Fruit fly (Drosophila melanogaster): ENCODE results near the gene CG32388.

- TF ChIP-seq CG11762 (GFP tag; optimal IDR thresholded peaks at IDR 0.05; ENCODE audit: insufficient read depth) (no peak), CG16779 (tag; optimal IDR thresholded peaks at IDR 0.05) (no peak), CG7368 (GFP tag; optimal IDR thresholded peaks at IDR 0.05) (no peak), Hr4 (GFP tag; optimal IDR thresholded peaks at IDR 0.05) (peak; percentile 62), Hr39 (GFP tag; optimal IDR thresholded peaks at IDR 0.05) (no peak), CG34406 (GFP tag; optimal IDR thresholded peaks at IDR 0.05) (no peak), CG3919 (GFP tag; optimal IDR thresholded peaks at IDR 0.05) (no peak), CG6792 (GFP tag; optimal IDR thresholded peaks at IDR 0.05) (no peak), dac (GFP tag; optimal IDR thresholded peaks at IDR 0.05) (no peak), CG10669 (GFP tag; optimal IDR thresholded peaks at IDR 0.05) (no peak), fd59A (GFP tag; optimal IDR thresholded peaks at IDR 0.05) (no peak), Blimp-1 (GFP tag; optimal IDR thresholded peaks at IDR 0.05) (no peak), CG6808 (GFP tag; optimal IDR thresholded peaks at IDR 0.05) (no peak), Ets21C (GFP tag; optimal IDR thresholded peaks at IDR 0.05) (no peak)
Observed at dm6 chr3L:7013568-7014305, 29.4 kb upstream of the CG32388 start.

All from whole organism, prepupa.